Worm (Caenorhabditis elegans): Measurements from ENCODE around the gene F15G9.6.
A peak's percentile ranks its signal among the peaks of the same experiment; 100 is the strongest.

F15G9.6 gene

DNA sequence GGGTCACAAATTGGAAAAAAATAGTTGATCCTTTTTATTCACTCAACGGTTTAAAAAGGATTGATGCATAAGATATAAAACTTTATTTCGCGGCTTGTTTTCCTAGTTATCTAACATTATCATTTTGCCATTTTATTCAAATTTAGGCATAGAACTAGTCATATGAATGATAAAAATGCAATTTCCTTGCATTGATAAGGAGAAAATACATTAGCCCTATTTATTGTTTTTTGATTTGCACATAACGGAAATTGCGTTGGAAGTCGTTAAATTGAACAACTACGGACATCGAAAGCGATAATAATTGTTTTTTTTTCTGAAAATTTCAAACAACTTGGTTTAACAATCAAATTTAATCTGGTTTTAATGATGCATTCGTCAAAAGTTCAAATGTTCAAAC is 22.3 kb upstream of the F15G9.6 start:
- TF ChIP-seq F16B12.6 (tag; optimal IDR thresholded peaks at IDR 0.05): no peak
- TF ChIP-seq zag-1 (tag; optimal IDR thresholded peaks at IDR 0.05): no peak
- TF ChIP-seq tlp-1 (tag; optimal IDR thresholded peaks at IDR 0.05): peak; percentile 25
- no peak for TF ChIP-seq C16A3.4 (tag; optimal IDR thresholded peaks at IDR 0.05)
- no peak for TF ChIP-seq tbx-2 (tag; optimal IDR thresholded peaks at IDR 0.05)
- no peak for TF ChIP-seq unc-98 (GFP tag; IDR thresholded peaks at IDR 0.05)
- TF ChIP-seq elt-2 (tag; optimal IDR thresholded peaks at IDR 0.05): peak; percentile 83
- no peak for TF ChIP-seq ceh-63 (GFP tag; optimal IDR thresholded peaks at IDR 0.05)
- no peak for TF ChIP-seq fkh-10 (GFP tag; optimal IDR thresholded peaks at IDR 0.05)
- TF ChIP-seq efl-1 (optimal IDR thresholded peaks at IDR 0.05): no peak
- TF ChIP-seq efl-1 (GFP tag; optimal IDR thresholded peaks at IDR 0.05 in 1 of 2): peak in 1 of 2 experiments; percentile 85
- TF ChIP-seq alr-1 (tag; optimal IDR thresholded peaks at IDR 0.05; ENCODE audit: borderline replicate concordance): no peak
- peak; percentile 23 for TF ChIP-seq lin-14 (GFP tag; optimal IDR thresholded peaks at IDR 0.05)

DNA sequence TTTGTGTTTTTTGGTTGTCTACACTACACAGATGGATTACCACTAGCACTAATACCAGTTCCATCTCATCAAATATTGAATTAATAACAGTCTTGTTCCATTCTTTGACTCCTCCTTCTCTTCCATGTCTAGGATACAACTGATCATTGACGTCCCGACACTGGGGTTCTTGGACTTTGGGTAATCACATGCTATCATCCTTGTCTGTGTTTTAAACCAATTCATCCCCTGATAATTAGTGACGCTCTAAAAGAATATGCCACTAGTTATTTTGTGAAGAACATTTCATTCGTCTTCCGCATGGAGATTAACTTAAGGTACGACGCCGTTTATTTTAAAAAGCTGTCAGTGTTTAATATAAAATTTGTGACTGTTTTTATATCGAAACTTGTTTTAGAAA is 19.1 kb upstream of the F15G9.6 start, which contains the start of gene npr-18:
TSS of gene npr-18 (plus strand) at position 301 of the 400 bp plus-strand sequence.
- no peak for TF ChIP-seq aly-2 (tag; optimal IDR thresholded peaks at IDR 0.05)
- peak; percentile 72 for TF ChIP-seq dsc-1 (tag; optimal IDR thresholded peaks at IDR 0.05)
- TF ChIP-seq aha-1 (tag; optimal IDR thresholded peaks at IDR 0.05): no peak

DNA sequence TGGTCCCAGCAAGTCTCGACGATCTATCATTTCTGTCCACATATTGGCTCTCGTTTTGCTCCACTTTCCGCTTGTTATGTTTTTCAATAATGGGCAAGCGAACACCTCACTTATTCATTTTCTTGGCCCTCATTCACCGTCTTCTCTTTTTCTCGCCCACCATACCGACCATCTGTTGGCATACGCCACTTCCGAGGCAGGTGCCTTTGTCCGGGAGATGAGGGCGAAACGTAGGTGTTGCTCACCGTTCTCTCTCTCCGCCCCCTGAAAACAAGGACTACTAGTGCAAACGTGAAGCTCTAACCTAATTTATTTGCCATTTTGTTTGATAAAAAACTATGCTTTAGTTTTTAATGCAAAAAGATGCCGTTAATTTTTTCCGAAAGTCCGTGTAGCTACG is 11.9 kb upstream of the F15G9.6 start:
- no peak for TF ChIP-seq irx-1 (tag; optimal IDR thresholded peaks at IDR 0.05)
- TF ChIP-seq lin-35 (GFP tag; optimal IDR thresholded peaks at IDR 0.05): no peak
- TF ChIP-seq hlh-4 (tag; optimal IDR thresholded peaks at IDR 0.05): no peak
- no peak for TF ChIP-seq fos-1 (tag; optimal IDR thresholded peaks at IDR 0.05)
- no peak for TF ChIP-seq fkh-4 (tag; optimal IDR thresholded peaks at IDR 0.05; ENCODE audit: borderline replicate concordance)
- TF ChIP-seq C34B4.2 (tag; optimal IDR thresholded peaks at IDR 0.05): no peak
- no peak for TF ChIP-seq egl-13 (tag; optimal IDR thresholded peaks at IDR 0.05)
- TF ChIP-seq hlh-17 (GFP tag; optimal IDR thresholded peaks at IDR 0.05; ENCODE audit: borderline replicate concordance): no peak
- TF ChIP-seq fkh-10 (GFP tag; optimal IDR thresholded peaks at IDR 0.05): no peak
- no peak for TF ChIP-seq lin-39 (tag; optimal IDR thresholded peaks at IDR 0.05)
- TF ChIP-seq nhr-76 (tag; optimal IDR thresholded peaks at IDR 0.05): no peak

DNA sequence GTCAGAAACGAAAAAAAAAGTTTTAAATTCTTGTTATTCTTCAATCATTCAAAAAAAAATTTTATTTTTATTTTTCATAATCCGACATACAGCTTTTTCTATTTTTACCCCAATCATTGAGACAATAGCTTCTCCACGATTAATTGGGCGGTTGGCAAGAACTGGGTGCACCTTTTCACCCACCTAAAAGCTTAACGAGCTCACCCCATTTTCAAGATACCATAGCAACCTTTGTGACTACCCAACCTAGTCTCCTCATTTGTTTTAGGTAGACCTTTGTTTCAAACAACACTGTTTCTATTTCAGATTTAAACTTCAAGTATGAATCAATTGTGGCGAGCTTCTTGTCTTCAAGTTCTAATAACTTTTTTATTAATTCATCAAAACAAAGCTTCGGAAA is 11.2 kb upstream of the F15G9.6 start, which contains the start of gene dyf-7:
TSS of gene dyf-7 (plus strand) at position 301 of the 400 bp plus-strand sequence.
- TF ChIP-seq lin-39 (tag; optimal IDR thresholded peaks at IDR 0.05): no peak
- no peak for TF ChIP-seq hlh-4 (tag; optimal IDR thresholded peaks at IDR 0.05)
- no peak for TF ChIP-seq nhr-12 (tag; optimal IDR thresholded peaks at IDR 0.05)
- no peak for TF ChIP-seq ceh-88 (GFP tag; IDR thresholded peaks at IDR 0.05)
- TF ChIP-seq pqm-1 (tag; optimal IDR thresholded peaks at IDR 0.05): no peak
- TF ChIP-seq nhr-11 (tag; optimal IDR thresholded peaks at IDR 0.05): no peak
- no peak for TF ChIP-seq lin-14 (GFP tag; optimal IDR thresholded peaks at IDR 0.05)
- TF ChIP-seq mab-9 (GFP tag; IDR thresholded peaks at IDR 0.05): no peak
- TF ChIP-seq zip-4 (GFP tag; optimal IDR thresholded peaks at IDR 0.05): no peak
- TF ChIP-seq mdl-1 (tag; optimal IDR thresholded peaks at IDR 0.05): no peak
- no peak for TF ChIP-seq nhr-19 (GFP tag; conservative IDR thresholded peaks at IDR 0.05)
- TF ChIP-seq sptf-1 (tag; optimal IDR thresholded peaks at IDR 0.05): no peak
- no peak for TF ChIP-seq xbp-1 (tag; optimal IDR thresholded peaks at IDR 0.05)
- no peak for TF ChIP-seq unc-98 (GFP tag; IDR thresholded peaks at IDR 0.05)
- no peak for TF ChIP-seq nhr-71 (tag; optimal IDR thresholded peaks at IDR 0.05)
- TF ChIP-seq nhr-76 (tag; optimal IDR thresholded peaks at IDR 0.05): no peak
- TF ChIP-seq rnt-1 (tag; optimal IDR thresholded peaks at IDR 0.05): no peak
- no peak for TF ChIP-seq aly-2 (tag; optimal IDR thresholded peaks at IDR 0.05)
- TF ChIP-seq lsy-2 (tag; optimal IDR thresholded peaks at IDR 0.05): no peak
- no peak for TF ChIP-seq egl-13 (tag; optimal IDR thresholded peaks at IDR 0.05)

All from whole organism, L1 larva.